Worm (Caenorhabditis elegans) whole organism, L2 larva: ENCODE data around the gene cyp-35A2.

ENCODE experiments used
- R02D3.7 ChIP-seq: fragments of 150-350 bp; optimal IDR thresholded peaks from 2 replicates; lab custom pipeline; 2014; ENCODE audit warnings: missing biosample characterization, missing genetic modification characterization
- Y55F3AM.14 ChIP-seq: fragments of 200-800 bp; sonication (Bioruptor generic); optimal IDR thresholded peaks from 2 replicates; lab custom pipeline; 2018; ENCODE audit warnings: mild to moderate bottlenecking, missing genetic modification characterization, missing compliant biosample characterization
- ama-1 ChIP-seq: fragments of 150-350 bp; optimal IDR thresholded peaks from 2 replicates; lab custom pipeline; 2018; ENCODE audit warnings: inconsistent platforms
- blmp-1 ChIP-seq: sonication (generic microtip); optimal IDR thresholded peaks from 2 replicates; lab custom pipeline; 2017; ENCODE audit warnings: missing genetic modification characterization, mild to moderate bottlenecking, missing compliant biosample characterization, antibody characterized with exemption, moderate library complexity; ENCODE audit not compliant: insufficient read depth
- ceh-16 ChIP-seq: fragments of 150-350 bp; optimal IDR thresholded peaks from 2 replicates; lab custom pipeline; 2014; ENCODE audit warnings: missing biosample characterization, missing genetic modification characterization
- ceh-82 ChIP-seq: fragments of 150-350 bp; optimal IDR thresholded peaks from 2 replicates; lab custom pipeline; 2014; ENCODE audit warnings: missing biosample characterization, missing genetic modification characterization
- crh-2 ChIP-seq: sonication (generic microtip); optimal IDR thresholded peaks from 2 replicates; lab custom pipeline; 2017; ENCODE audit warnings: missing biosample characterization, missing genetic modification characterization
- dmd-4 ChIP-seq: sonication (generic microtip); optimal IDR thresholded peaks from 2 replicates; lab custom pipeline; 2017; ENCODE audit warnings: missing biosample characterization, missing genetic modification characterization
- egl-27 ChIP-seq: sonication (generic microtip); optimal IDR thresholded peaks from 3 replicates; lab custom pipeline; 2017; ENCODE audit warnings: missing biosample characterization, missing genetic modification reagents, missing genetic modification characterization
- elt-3 ChIP-seq: sonication (generic microtip); optimal IDR thresholded peaks from 2 replicates; lab custom pipeline; 2017; ENCODE audit warnings: missing biosample characterization, missing genetic modification characterization
- fos-1 ChIP-seq: fragments of 150-350 bp; optimal IDR thresholded peaks from 2 replicates; lab custom pipeline; 2014; ENCODE audit warnings: missing biosample characterization, missing genetic modification characterization
- gmeb-1 ChIP-seq: fragments of 150-350 bp; optimal IDR thresholded peaks from 2 replicates; lab custom pipeline; 2014; ENCODE audit warnings: missing biosample characterization, missing genetic modification characterization
- lin-11 ChIP-seq: fragments of 150-350 bp; sonication (generic microtip); optimal IDR thresholded peaks from 2 replicates; lab custom pipeline; 2014; ENCODE audit warnings: missing biosample characterization, missing genetic modification characterization, inconsistent platforms, mixed read lengths
- lin-13 ChIP-seq: fragments of 150-350 bp; optimal IDR thresholded peaks from 2 replicates; lab custom pipeline; 2014; ENCODE audit warnings: missing biosample characterization, missing genetic modification reagents, missing genetic modification characterization
- lin-39 ChIP-seq: fragments of 150-350 bp; optimal IDR thresholded peaks from 2 replicates; lab custom pipeline; 2014; ENCODE audit warnings: missing biosample characterization, missing genetic modification reagents, missing genetic modification characterization
- lsy-2 ChIP-seq, 2 experiments: fragments of 150-350 bp in 1 of 2; sonication (generic microtip) in 1 of 2; optimal IDR thresholded peaks; 2 replicates each; lab custom pipeline; 2014 to 2017; ENCODE audit warnings: missing biosample characterization in 2 of 2, missing genetic modification characterization in 2 of 2
- mab-5 ChIP-seq: fragments of 150-350 bp; optimal IDR thresholded peaks from 2 replicates; lab custom pipeline; 2014; ENCODE audit warnings: missing biosample characterization, missing genetic modification characterization
- mbf-1 ChIP-seq: sonication (generic microtip); optimal IDR thresholded peaks from 2 replicates; lab custom pipeline; 2017; ENCODE audit warnings: missing biosample characterization, missing genetic modification characterization
- mdl-1 ChIP-seq, 2 experiments: fragments of 150-350 bp in 1 of 2; sonication (generic microtip) in 1 of 2; optimal IDR thresholded peaks; 2 replicates each; lab custom pipeline; 2017; ENCODE audit warnings: missing biosample characterization in 2 of 2, missing genetic modification characterization in 2 of 2
- nhr-10 ChIP-seq: sonication (generic microtip); optimal IDR thresholded peaks from 2 replicates; lab custom pipeline; 2017; ENCODE audit warnings: missing biosample characterization, missing genetic modification characterization
- nhr-11 ChIP-seq: fragments of 150-350 bp; optimal IDR thresholded peaks from 2 replicates; lab custom pipeline; 2014; ENCODE audit warnings: missing biosample characterization, missing genetic modification characterization
- nhr-129 ChIP-seq: fragments of 150-350 bp; optimal IDR thresholded peaks from 2 replicates; lab custom pipeline; 2014; ENCODE audit warnings: missing biosample characterization, missing genetic modification characterization
- nhr-21 ChIP-seq: fragments of 150-350 bp; optimal IDR thresholded peaks from 2 replicates; lab custom pipeline; 2014; ENCODE audit warnings: missing biosample characterization, missing genetic modification characterization
- nhr-23 ChIP-seq: fragments of 150-350 bp; optimal IDR thresholded peaks from 2 replicates; lab custom pipeline; 2014; ENCODE audit warnings: missing biosample characterization, missing genetic modification reagents, missing genetic modification characterization
- nhr-25 ChIP-seq: fragments of 150-350 bp; sonication (generic microtip); optimal IDR thresholded peaks from 3 replicates; lab custom pipeline; 2014; ENCODE audit warnings: missing biosample characterization, missing genetic modification characterization
- nhr-6 ChIP-seq: fragments of 150-350 bp; optimal IDR thresholded peaks from 2 replicates; lab custom pipeline; 2014; ENCODE audit warnings: missing biosample characterization, missing genetic modification characterization
- peb-1 ChIP-seq: fragments of 150-350 bp; optimal IDR thresholded peaks from 2 replicates; lab custom pipeline; 2014; ENCODE audit warnings: missing biosample characterization, missing genetic modification characterization
- sem-4 ChIP-seq: fragments of 150-350 bp; optimal IDR thresholded peaks from 2 replicates; lab custom pipeline; 2014; ENCODE audit warnings: missing biosample characterization, missing genetic modification reagents, missing genetic modification characterization
- sma-3 ChIP-seq: sonication (generic microtip); optimal IDR thresholded peaks from 2 replicates; lab custom pipeline; 2016; ENCODE audit warnings: missing genetic modification reagents, missing genetic modification characterization, missing compliant biosample characterization
- sma-9 ChIP-seq, 2 experiments: fragments of 150-350 bp in 1 of 2; sonication (generic microtip) in 1 of 2; optimal IDR thresholded peaks; 2 replicates each; lab custom pipeline; 2014 to 2016; ENCODE audit warnings: missing genetic modification characterization in 2 of 2, mild to moderate bottlenecking in 1 of 2, missing biosample characterization in 1 of 2, missing compliant biosample characterization in 1 of 2, missing genetic modification reagents in 1 of 2, moderate library complexity in 1 of 2
- snpc-4 ChIP-seq: fragments of 150-350 bp; optimal IDR thresholded peaks from 2 replicates; lab custom pipeline; 2014; ENCODE audit warnings: missing biosample characterization, missing genetic modification characterization
- unc-39 ChIP-seq: fragments of 150-350 bp; optimal IDR thresholded peaks from 2 replicates; lab custom pipeline; 2014; ENCODE audit warnings: missing biosample characterization, missing genetic modification characterization
- unc-55 ChIP-seq: fragments of 150-350 bp; sonication (generic microtip); optimal IDR thresholded peaks from 3 replicates; lab custom pipeline; 2014; ENCODE audit warnings: missing biosample characterization, missing genetic modification reagents, missing genetic modification characterization
- unc-62 ChIP-seq: fragments of 150-350 bp; optimal IDR thresholded peaks from 2 replicates; lab custom pipeline; 2014; ENCODE audit warnings: missing biosample characterization, missing genetic modification reagents, missing genetic modification characterization
- ztf-1 ChIP-seq: fragments of 200-800 bp; sonication (Bioruptor generic); conservative IDR thresholded peaks from 2 replicates; pipeline ENCODE4 v1.3.6; 2022; ENCODE audit warnings: missing genetic modification characterization, missing compliant biosample characterization
- ztf-11 ChIP-seq: sonication (generic microtip); optimal IDR thresholded peaks from 2 replicates; lab custom pipeline; 2017; ENCODE audit warnings: missing biosample characterization, missing genetic modification characterization

Gene cyp-35A2

ce11 chrV:7364059-7364458 lies at the start of gene cyp-35A2:
TSS of gene cyp-35A2 (minus strand) at chrV:7364182.
- TF ChIP-seq ama-1 (lab: Kevin White, UChicago) (no peak), fos-1 (tag; lab: Kevin White, UChicago) (peak; percentile 67), mbf-1 (no peak), sma-3 (GFP tag; lab: Kevin White, UChicago) (no peak), lsy-2 (tag; optimal IDR thresholded peaks at IDR 0.05; lab: Kevin White, UChicago) (no peak), gmeb-1 (tag; lab: Kevin White, UChicago) (peak; percentile 27)
- TF ChIP-seq, all 48 proteins: peak for 2

ce11 chrV:7413107-7413774 lies 49.3 kb upstream of the cyp-35A2 start, which contains the start of gene F18E3.11:
TSS of gene F18E3.11 (plus strand) at chrV:7413482.
- TF ChIP-seq crh-2 (tag; lab: Kevin White, UChicago) (peak; percentile 9), mab-5 (tag; lab: Kevin White, UChicago) (no peak), nhr-25 (tag; lab: Kevin White, UChicago) (peak; percentile 85), dmd-4 (tag; lab: Kevin White, UChicago) (no peak), mdl-1 (tag; optimal IDR thresholded peaks at IDR 0.05; lab: Kevin White, UChicago) (no peak), nhr-129 (tag; lab: Kevin White, UChicago) (peak; percentile 84), R02D3.7 (tag; lab: Kevin White, UChicago) (no peak), ceh-82 (tag; lab: Kevin White, UChicago) (no peak), ama-1 (lab: Kevin White, UChicago) (peak; percentile 89), nhr-6 (peak; percentile 6), nhr-21 (tag; lab: Kevin White, UChicago) (peak; percentile 80), sma-3 (GFP tag; lab: Kevin White, UChicago) (peak; percentile 49), unc-55 (no peak), sma-9 (GFP tag; optimal IDR thresholded peaks at IDR 0.05; lab: Kevin White, UChicago) (peak; percentile 84), sma-9 (tag; optimal IDR thresholded peaks at IDR 0.05; lab: Kevin White, UChicago) (no peak), ztf-1 (GFP tag; lab: Robert Waterston, UW) (no peak), nhr-10 (no peak), egl-27 (tag; lab: Kevin White, UChicago) (no peak), ceh-16 (no peak), blmp-1 (peak; percentile 78)

- TF ChIP-seq ztf-11 (tag; lab: Kevin White, UChicago) (no peak), nhr-23 (tag; lab: Kevin White, UChicago) (no peak), gmeb-1 (tag; lab: Kevin White, UChicago) (no peak), lin-39 (no peak), nhr-11 (tag; lab: Kevin White, UChicago) (no peak), mbf-1 (no peak)
These were observed 47.7 kb upstream of the cyp-35A2 start, which contains the start of gene str-41 for ce11 chrV:7411695-7412094. TSS of gene str-41 (plus strand) at chrV:7411995.

- no peak for TF ChIP-seq Y55F3AM.14 (GFP tag; lab: Kevin White, UChicago)
- TF ChIP-seq R02D3.7 (tag; lab: Kevin White, UChicago), result no peak
- no peak for TF ChIP-seq blmp-1
- TF ChIP-seq peb-1 (tag; lab: Kevin White, UChicago), result no peak
- no peak for TF ChIP-seq unc-55
- no peak for TF ChIP-seq lin-11 (tag; lab: Kevin White, UChicago)
- TF ChIP-seq lin-13 (GFP tag; lab: Kevin White, UChicago), result no peak
- TF ChIP-seq unc-39 (tag; lab: Kevin White, UChicago), result no peak
- no peak for TF ChIP-seq sem-4 (tag; lab: Kevin White, UChicago)
- TF ChIP-seq snpc-4 (tag; lab: Kevin White, UChicago), result no peak
- no peak for TF ChIP-seq ztf-1 (GFP tag; lab: Robert Waterston, UW)
- TF ChIP-seq egl-27 (tag; lab: Kevin White, UChicago), result no peak
- no peak for TF ChIP-seq elt-3 (tag; lab: Kevin White, UChicago)
- no peak for TF ChIP-seq nhr-129 (tag; lab: Kevin White, UChicago)
- TF ChIP-seq unc-62 (GFP tag; lab: Kevin White, UChicago), result no peak
- TF ChIP-seq mbf-1, result no peak
These were observed 45.6 kb upstream of the cyp-35A2 start, which contains the start of gene R13D7.2 for ce11 chrV:7409599-7409998. TSS of gene R13D7.2 (plus strand) at chrV:7409899.
